Fruit fly (Drosophila melanogaster) whole organism, prepupa: ENCODE data around the gene gammaCOP.

Source experiments
- CG11902 ChIP-seq: fragments of 200-800 bp; sonication (Bioruptor generic); optimal IDR thresholded peaks from 3 replicates; lab custom pipeline; 2016; ENCODE audit warnings: missing biosample characterization, missing genetic modification characterization
- CG3032 ChIP-seq: fragments of 200-800 bp; optimal IDR thresholded peaks from 2 replicates; lab custom pipeline; 2019; ENCODE audit warnings: missing biosample characterization, mild to moderate bottlenecking, missing genetic modification characterization, moderate library complexity
- CG8119 ChIP-seq: fragments of 200-800 bp; sonication (Bioruptor generic); IDR thresholded peaks from 3 replicates; pipeline ENCODE4 v1.3.6; 2022; ENCODE audit warnings: missing biosample characterization, missing genetic modification characterization
- Hr39 ChIP-seq: fragments of 200-800 bp; sonication (Bioruptor generic); optimal IDR thresholded peaks from 2 replicates; lab custom pipeline; 2016; ENCODE audit warnings: missing biosample characterization, missing genetic modification characterization
- Hr4 ChIP-seq: fragments of 200-800 bp; sonication (Bioruptor generic); optimal IDR thresholded peaks from 3 replicates; lab custom pipeline; 2016; ENCODE audit warnings: missing biosample characterization, missing genetic modification characterization
- Lpt ChIP-seq: fragments of 200-800 bp; sonication (Bioruptor generic); optimal IDR thresholded peaks from 3 replicates; lab custom pipeline; 2016; ENCODE audit warnings: missing biosample characterization, missing genetic modification characterization
- Sox102F ChIP-seq: fragments of 200-800 bp; sonication (Bioruptor generic); optimal IDR thresholded peaks from 2 replicates; lab custom pipeline; 2016; ENCODE audit warnings: missing biosample characterization, mild to moderate bottlenecking, missing genetic modification characterization
- lz ChIP-seq: fragments of 200-800 bp; sonication (Bioruptor generic); optimal IDR thresholded peaks from 3 replicates; lab custom pipeline; 2016; ENCODE audit warnings: missing biosample characterization, missing genetic modification characterization

DNA sequence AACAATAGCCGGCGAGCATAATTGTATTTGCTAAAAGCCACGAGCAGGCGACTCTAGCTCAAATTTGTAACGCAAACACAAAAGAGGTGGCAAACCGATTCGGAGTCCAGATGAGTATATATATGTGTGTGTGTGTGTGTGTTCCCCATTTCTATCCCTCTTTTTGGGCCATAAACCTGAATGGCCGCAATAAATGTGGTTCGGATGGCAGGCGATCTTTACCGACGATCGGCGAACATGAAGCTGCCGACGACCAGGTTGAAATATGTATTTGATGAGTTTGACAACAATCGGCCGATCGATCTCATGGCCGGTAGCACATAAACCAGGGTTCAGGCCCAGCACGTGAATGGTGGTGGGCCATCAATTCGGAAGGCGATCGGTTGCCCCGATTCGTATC, 44.1 kb upstream of the gammaCOP start:
- TF ChIP-seq Sox102F (GFP tag; lab: Kevin White, UChicago) (no peak), Hr39 (no peak), lz (GFP tag; lab: Kevin White, UChicago) (no peak), Lpt (GFP tag; lab: Kevin White, UChicago) (no peak), Hr4 (GFP tag; lab: Kevin White, UChicago) (no peak), CG11902 (no peak), CG8119 (GFP tag; lab: Robert Waterston, UW) (no peak), CG3032 (no peak)
